Worm (Caenorhabditis elegans): ENCODE results near the gene shl-1.

ce11 chrIV:6395190-6395589, 11.3 kb upstream of the shl-1 start:
- TF ChIP-seq him-1 (tag; optimal IDR thresholded peaks at IDR 0.05) (no peak), dao-5 (tag; optimal IDR thresholded peaks at IDR 0.05) (no peak)

All from whole organism, L4/young adult.